Worm (Caenorhabditis elegans) whole organism, L3 larva: ENCODE results near the gene srd-44.

Experiments
- ama-1 ChIP-seq: fragments of 150-350 bp; optimal IDR thresholded peaks from 2 replicates; lab custom pipeline; 2018
- daf-12 ChIP-seq: fragments of 150-350 bp; optimal IDR thresholded peaks from 2 replicates; lab custom pipeline; 2014; ENCODE audit warnings: missing biosample characterization, missing genetic modification reagents, missing genetic modification characterization
- elt-2 ChIP-seq: sonication (generic microtip); optimal IDR thresholded peaks from 2 replicates; lab custom pipeline; 2016; ENCODE audit warnings: missing genetic modification reagents, mild to moderate bottlenecking, missing genetic modification characterization, missing compliant biosample characterization
- elt-3 ChIP-seq, 3 experiments: fragments of 150-350 bp in 1 of 3; sonication (generic microtip) in 2 of 3; optimal IDR thresholded peaks; 2 replicates in 2 of 3; 4 replicates in 1 of 3; lab custom pipeline; 2014 to 2017; ENCODE audit warnings: missing biosample characterization in 3 of 3, missing genetic modification characterization in 3 of 3
- lin-39 ChIP-seq: fragments of 150-350 bp; optimal IDR thresholded peaks from 2 replicates; lab custom pipeline; 2018; ENCODE audit warnings: missing biosample characterization, missing genetic modification reagents, missing genetic modification characterization
- nhr-77 ChIP-seq: fragments of 150-350 bp; optimal IDR thresholded peaks from 2 replicates; lab custom pipeline; 2014; ENCODE audit warnings: missing biosample characterization, missing genetic modification characterization
- pha-4 ChIP-seq: fragments of 150-350 bp; optimal IDR thresholded peaks from 2 replicates; lab custom pipeline; 2014; ENCODE audit warnings: missing biosample characterization, missing genetic modification reagents, missing genetic modification characterization
- unc-39 ChIP-seq: sonication (generic microtip); optimal IDR thresholded peaks from 4 replicates; lab custom pipeline; 2017; ENCODE audit warnings: missing biosample characterization, missing genetic modification characterization
- unc-62 ChIP-seq: fragments of 150-350 bp; sonication (generic microtip); optimal IDR thresholded peaks from 4 replicates; lab custom pipeline; 2014; ENCODE audit warnings: missing biosample characterization, missing genetic modification reagents, missing genetic modification characterization
- zag-1 ChIP-seq: fragments of 150-350 bp; optimal IDR thresholded peaks from 2 replicates; lab custom pipeline; 2014; ENCODE audit warnings: missing biosample characterization, missing genetic modification characterization

ce11 chrX:12352872-12353271, 14.6 kb downstream of the srd-44 start, which contains the start of gene F42F12.4:
- no peak for TF ChIP-seq unc-62
- TF ChIP-seq zag-1, result no peak
- no peak for TF ChIP-seq nhr-77 (tag; lab: Kevin White, UChicago)
- TF ChIP-seq unc-39 (tag; lab: Kevin White, UChicago), result no peak
- peak; percentile 29 for TF ChIP-seq elt-2 (tag; lab: Kevin White, UChicago)
- no peak for TF ChIP-seq lin-39 (tag; lab: Kevin White, UChicago)
- no peak for TF ChIP-seq daf-12
- TF ChIP-seq pha-4 (tag; lab: Kevin White, UChicago), result no peak
- no peak for TF ChIP-seq ama-1 (lab: Kevin White, UChicago)
- no peak for TF ChIP-seq elt-3 (tag; optimal IDR thresholded peaks at IDR 0.05; lab: Kevin White, UChicago)
